Worm (Caenorhabditis elegans): ENCODE measurements around the gene rpac-19.
A peak's percentile ranks its signal among the peaks of the same experiment; 100 is the strongest.

rpac-19 gene

ce11 chrIII:9580039-9580891, 49.4 kb downstream of the rpac-19 start, which contains the start of gene ced-7:
Gene ced-7 (minus strand): TSS chrIII:9580089.
- TF ChIP-seq hlh-1 (tag; optimal IDR thresholded peaks at IDR 0.05): no peak
- TF ChIP-seq mep-1 (tag; optimal IDR thresholded peaks at IDR 0.05): peak; percentile 35
- peak; percentile 11 for TF ChIP-seq ces-1 (GFP tag; optimal IDR thresholded peaks at IDR 0.05)
- TF ChIP-seq nhr-28 (tag; optimal IDR thresholded peaks at IDR 0.05): no peak

All from whole organism, mixed stage, embryonic.